Worm (Caenorhabditis elegans) whole organism, midembryonic: ENCODE measurements around the gene str-139.

Experiments
- cog-1 ChIP-seq: sonication (generic microtip); optimal IDR thresholded peaks from 2 replicates; lab custom pipeline; 2016; ENCODE audit warnings: missing genetic modification characterization, missing compliant biosample characterization
- flt-1 ChIP-seq: fragments of 200-800 bp; sonication (Bioruptor generic); IDR thresholded peaks from 2 replicates; pipeline ENCODE4 v1.3.6; 2022; ENCODE audit warnings: missing genetic modification characterization, missing compliant biosample characterization
- ref-1 ChIP-seq: fragments of 200-800 bp; sonication (Bioruptor generic); conservative IDR thresholded peaks from 2 replicates; pipeline ENCODE4 v1.3.6; 2022; ENCODE audit warnings: missing genetic modification reagents, missing genetic modification characterization, missing compliant biosample characterization
- ztf-29 ChIP-seq: fragments of 200-800 bp; sonication (Bioruptor generic); IDR thresholded peaks from 2 replicates; pipeline ENCODE4 v1.3.6; 2022; ENCODE audit warnings: missing genetic modification reagents, missing genetic modification characterization, missing compliant biosample characterization

DNA sequence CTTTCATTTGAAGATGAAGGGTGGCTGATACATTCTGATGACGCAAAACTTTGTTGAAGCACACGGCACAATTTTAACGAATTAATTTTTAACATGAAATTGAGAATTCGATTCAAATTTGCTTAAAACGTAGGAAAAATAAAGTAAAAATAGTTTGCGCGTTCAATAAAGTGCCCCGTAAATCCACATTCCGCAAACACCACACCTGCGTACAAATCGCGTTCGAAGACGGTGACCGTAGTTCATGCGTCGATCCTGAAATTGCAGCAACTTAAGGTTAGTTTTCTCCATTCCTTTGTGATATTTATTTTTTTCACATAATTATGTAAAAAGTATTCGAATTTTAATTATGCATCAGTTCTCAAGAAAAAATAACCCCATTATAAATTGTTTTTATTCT, 37.2 kb downstream of the str-139 start, which contains the start of gene F43H9.3:
- TF ChIP-seq ref-1 (GFP tag; lab: Robert Waterston, UW) (no peak), cog-1 (no peak), flt-1 (no peak), ztf-29 (GFP tag; lab: Robert Waterston, UW) (no peak)
